Worm (Caenorhabditis elegans) whole organism, L4/young adult: ENCODE results near the gene fbxb-117.
"Not testable (repeated sequence)": the region's sequence is repeated elsewhere in the genome, so short reads cannot be mapped to it uniquely, and the experiment has no call there.

Source experiments
- W03F9.2 ChIP-seq: fragments of 150-350 bp; optimal IDR thresholded peaks from 2 replicates; lab custom pipeline; 2014; ENCODE audit warnings: missing biosample characterization, missing genetic modification characterization
- dao-5 ChIP-seq: sonication (generic microtip); optimal IDR thresholded peaks from 2 replicates; lab custom pipeline; 2016; ENCODE audit warnings: missing genotype, missing genetic modification characterization, moderate library complexity, missing compliant biosample characterization
- him-1 ChIP-seq: sonication (generic microtip); optimal IDR thresholded peaks from 2 replicates; lab custom pipeline; 2016; ENCODE audit warnings: missing genotype, missing genetic modification reagents, missing genetic modification characterization, missing compliant biosample characterization

fbxb-117 gene

ce11 chrV:19288073-19288805 lies 5.8 kb downstream of the fbxb-117 start, which contains the start of the genes F55C9.3 and fbxb-57:
TSS of gene F55C9.3 (minus strand) at chrV:19288173.
TSS of gene fbxb-57 (plus strand) at chrV:19288755.
- TF ChIP-seq W03F9.2 (tag; lab: Kevin White, UChicago) (no peak), dao-5 (tag; lab: Kevin White, UChicago) (no peak), him-1 (tag; lab: Kevin White, UChicago) (no peak)

- TF ChIP-seq him-1 (tag; lab: Kevin White, UChicago) = no peak
- no peak for TF ChIP-seq W03F9.2 (tag; lab: Kevin White, UChicago)
- no peak for TF ChIP-seq dao-5 (tag; lab: Kevin White, UChicago)
Measured at ce11 chrV:19293025-19293424, 10.6 kb downstream of the fbxb-117 start, which contains the start of gene F55C9.5. TSS of gene F55C9.5 (minus strand) at chrV:19293125.

ce11 chrV:19296723-19297122 lies 14.3 kb downstream of the fbxb-117 start, which contains the start of gene F55C9.6:
TSS of gene F55C9.6 (minus strand) at chrV:19296823.
- no peak for TF ChIP-seq W03F9.2 (tag; lab: Kevin White, UChicago)
- no peak for TF ChIP-seq him-1 (tag; lab: Kevin White, UChicago)
- no peak for TF ChIP-seq dao-5 (tag; lab: Kevin White, UChicago)

ce11 chrV:19297510-19297909 lies 15.1 kb downstream of the fbxb-117 start, which contains the start of gene fbxb-60:
TSS of gene fbxb-60 (plus strand) at chrV:19297810.
- TF ChIP-seq W03F9.2 (tag; lab: Kevin White, UChicago) = no peak
- TF ChIP-seq him-1 (tag; lab: Kevin White, UChicago) = no peak
- no peak for TF ChIP-seq dao-5 (tag; lab: Kevin White, UChicago)

- no peak for TF ChIP-seq him-1 (tag; lab: Kevin White, UChicago)
- TF ChIP-seq W03F9.2 (tag; lab: Kevin White, UChicago) = no peak
- TF ChIP-seq dao-5 (tag; lab: Kevin White, UChicago) = no peak
Measured at ce11 chrV:19299262-19299661, 16.8 kb downstream of the fbxb-117 start, which contains the start of gene F55C9.14. TSS of gene F55C9.14 (plus strand) at chrV:19299562.

- TF ChIP-seq W03F9.2 (tag; lab: Kevin White, UChicago) (no peak), him-1 (tag; lab: Kevin White, UChicago) (no peak), dao-5 (tag; lab: Kevin White, UChicago) (no peak)
Measured at ce11 chrV:19301934-19302333, 19.5 kb downstream of the fbxb-117 start, which contains the start of gene fbxb-62. TSS of gene fbxb-62 (minus strand) at chrV:19302034.

ce11 chrV:19303589-19304174 lies 21.3 kb downstream of the fbxb-117 start, which contains the start of the genes fbxb-63 and fbxb-61:
TSS of gene fbxb-63 (minus strand) at chrV:19303730.
TSS of gene fbxb-61 (plus strand) at chrV:19304124.
- TF ChIP-seq dao-5 (tag; lab: Kevin White, UChicago) (no peak), W03F9.2 (tag; lab: Kevin White, UChicago) (no peak), him-1 (tag; lab: Kevin White, UChicago) (no peak)

- TF ChIP-seq him-1 (tag; lab: Kevin White, UChicago) = no peak
- no peak for TF ChIP-seq W03F9.2 (tag; lab: Kevin White, UChicago)
- TF ChIP-seq dao-5 (tag; lab: Kevin White, UChicago) = no peak
Measured at ce11 chrV:19306906-19307305, 24.5 kb downstream of the fbxb-117 start, which contains the start of gene F55C9.15. TSS of gene F55C9.15 (minus strand) at chrV:19307006.

ce11 chrV:19308137-19308536 lies 25.7 kb downstream of the fbxb-117 start:
- no peak for TF ChIP-seq dao-5 (tag; lab: Kevin White, UChicago)
- TF ChIP-seq him-1 (tag; lab: Kevin White, UChicago) = no peak
- no peak for TF ChIP-seq W03F9.2 (tag; lab: Kevin White, UChicago)

ce11 chrV:19309591-19309990 lies 27.2 kb downstream of the fbxb-117 start, which contains the start of gene F55C9.11:
TSS of gene F55C9.11 (minus strand) at chrV:19309691.
- TF ChIP-seq W03F9.2 (tag; lab: Kevin White, UChicago) = no peak
- no peak for TF ChIP-seq him-1 (tag; lab: Kevin White, UChicago)
- no peak for TF ChIP-seq dao-5 (tag; lab: Kevin White, UChicago)

- TF ChIP-seq dao-5 (tag; lab: Kevin White, UChicago) = no peak
- TF ChIP-seq W03F9.2 (tag; lab: Kevin White, UChicago) = no peak
- no peak for TF ChIP-seq him-1 (tag; lab: Kevin White, UChicago)
Measured at ce11 chrV:19311391-19311790, 29.0 kb downstream of the fbxb-117 start, which contains the start of gene C43D7.8. TSS of gene C43D7.8 (minus strand) at chrV:19311491.

ce11 chrV:19312975-19313374 lies 30.6 kb downstream of the fbxb-117 start, which contains the start of gene fbxb-64:
TSS of gene fbxb-64 (plus strand) at chrV:19313275.
- TF ChIP-seq him-1 (tag; lab: Kevin White, UChicago) (no peak), W03F9.2 (tag; lab: Kevin White, UChicago) (no peak), dao-5 (tag; lab: Kevin White, UChicago) (no peak)

ce11 chrV:19317058-19317457 lies 34.6 kb downstream of the fbxb-117 start, which contains the start of gene srh-208:
TSS of gene srh-208 (plus strand) at chrV:19317358.
- not testable (repeated sequence) for TF ChIP-seq dao-5, him-1, W03F9.2 (tag; lab: Kevin White, UChicago)
